Worm (Caenorhabditis elegans) whole organism, L2 larva: ENCODE results near the gene F31B9.4.

Experiments
- C34F6.9 ChIP-seq: fragments of 150-350 bp; optimal IDR thresholded peaks from 2 replicates; lab custom pipeline; 2014; ENCODE audit warnings: missing biosample characterization, missing genetic modification characterization
- F13H6.1 ChIP-seq: sonication (generic microtip); optimal IDR thresholded peaks from 2 replicates; lab custom pipeline; 2016; ENCODE audit warnings: missing genetic modification characterization, missing compliant biosample characterization
- R02D3.7 ChIP-seq: fragments of 150-350 bp; optimal IDR thresholded peaks from 2 replicates; lab custom pipeline; 2014; ENCODE audit warnings: missing biosample characterization, missing genetic modification characterization
- Y55F3AM.14 ChIP-seq: fragments of 200-800 bp; sonication (Bioruptor generic); optimal IDR thresholded peaks from 2 replicates; lab custom pipeline; 2018; ENCODE audit warnings: mild to moderate bottlenecking, missing genetic modification characterization, missing compliant biosample characterization
- ZK546.5 ChIP-seq: sonication (generic microtip); optimal IDR thresholded peaks from 2 replicates; lab custom pipeline; 2017; ENCODE audit warnings: missing biosample characterization, missing genetic modification characterization
- alr-1 ChIP-seq: fragments of 150-350 bp; optimal IDR thresholded peaks from 2 replicates; lab custom pipeline; 2014; ENCODE audit warnings: missing biosample characterization, missing genetic modification characterization
- aly-2 ChIP-seq: fragments of 150-350 bp; optimal IDR thresholded peaks from 2 replicates; lab custom pipeline; 2014; ENCODE audit warnings: missing biosample characterization, missing genetic modification characterization
- ama-1 ChIP-seq: fragments of 150-350 bp; optimal IDR thresholded peaks from 2 replicates; lab custom pipeline; 2018; ENCODE audit warnings: inconsistent platforms
- ceh-82 ChIP-seq: fragments of 150-350 bp; optimal IDR thresholded peaks from 2 replicates; lab custom pipeline; 2014; ENCODE audit warnings: missing biosample characterization, missing genetic modification characterization
- crh-2 ChIP-seq: sonication (generic microtip); optimal IDR thresholded peaks from 2 replicates; lab custom pipeline; 2017; ENCODE audit warnings: missing biosample characterization, missing genetic modification characterization
- dmd-4 ChIP-seq: sonication (generic microtip); optimal IDR thresholded peaks from 2 replicates; lab custom pipeline; 2017; ENCODE audit warnings: missing biosample characterization, missing genetic modification characterization
- elt-1 ChIP-seq: fragments of 150-350 bp; optimal IDR thresholded peaks from 2 replicates; lab custom pipeline; 2014; ENCODE audit warnings: missing biosample characterization, missing genetic modification characterization
- elt-3 ChIP-seq: sonication (generic microtip); optimal IDR thresholded peaks from 2 replicates; lab custom pipeline; 2017; ENCODE audit warnings: missing biosample characterization, missing genetic modification characterization
- fos-1 ChIP-seq: fragments of 150-350 bp; optimal IDR thresholded peaks from 2 replicates; lab custom pipeline; 2014; ENCODE audit warnings: missing biosample characterization, missing genetic modification characterization
- gmeb-1 ChIP-seq: fragments of 150-350 bp; optimal IDR thresholded peaks from 2 replicates; lab custom pipeline; 2014; ENCODE audit warnings: missing biosample characterization, missing genetic modification characterization
- lin-11 ChIP-seq: fragments of 150-350 bp; sonication (generic microtip); optimal IDR thresholded peaks from 2 replicates; lab custom pipeline; 2014; ENCODE audit warnings: missing biosample characterization, missing genetic modification characterization, inconsistent platforms, mixed read lengths
- lin-13 ChIP-seq: fragments of 150-350 bp; optimal IDR thresholded peaks from 2 replicates; lab custom pipeline; 2014; ENCODE audit warnings: missing biosample characterization, missing genetic modification reagents, missing genetic modification characterization
- lin-39 ChIP-seq: fragments of 150-350 bp; optimal IDR thresholded peaks from 2 replicates; lab custom pipeline; 2014; ENCODE audit warnings: missing biosample characterization, missing genetic modification reagents, missing genetic modification characterization
- lsy-2 ChIP-seq, 2 experiments: fragments of 150-350 bp in 1 of 2; sonication (generic microtip) in 1 of 2; optimal IDR thresholded peaks; 2 replicates each; lab custom pipeline; 2014 to 2017; ENCODE audit warnings: missing biosample characterization in 2 of 2, missing genetic modification characterization in 2 of 2
- mab-5 ChIP-seq: fragments of 150-350 bp; optimal IDR thresholded peaks from 2 replicates; lab custom pipeline; 2014; ENCODE audit warnings: missing biosample characterization, missing genetic modification characterization
- mbf-1 ChIP-seq: sonication (generic microtip); optimal IDR thresholded peaks from 2 replicates; lab custom pipeline; 2017; ENCODE audit warnings: missing biosample characterization, missing genetic modification characterization
- mdl-1 ChIP-seq, 2 experiments: fragments of 150-350 bp in 1 of 2; sonication (generic microtip) in 1 of 2; optimal IDR thresholded peaks; 2 replicates each; lab custom pipeline; 2017; ENCODE audit warnings: missing biosample characterization in 2 of 2, missing genetic modification characterization in 2 of 2
- nhr-11 ChIP-seq: fragments of 150-350 bp; optimal IDR thresholded peaks from 2 replicates; lab custom pipeline; 2014; ENCODE audit warnings: missing biosample characterization, missing genetic modification characterization
- nhr-12 ChIP-seq: fragments of 150-350 bp; optimal IDR thresholded peaks from 2 replicates; lab custom pipeline; 2014; ENCODE audit warnings: missing biosample characterization, missing genetic modification characterization
- nhr-129 ChIP-seq: fragments of 150-350 bp; optimal IDR thresholded peaks from 2 replicates; lab custom pipeline; 2014; ENCODE audit warnings: missing biosample characterization, missing genetic modification characterization
- nhr-23 ChIP-seq: fragments of 150-350 bp; optimal IDR thresholded peaks from 2 replicates; lab custom pipeline; 2014; ENCODE audit warnings: missing biosample characterization, missing genetic modification reagents, missing genetic modification characterization
- nhr-25 ChIP-seq: fragments of 150-350 bp; sonication (generic microtip); optimal IDR thresholded peaks from 3 replicates; lab custom pipeline; 2014; ENCODE audit warnings: missing biosample characterization, missing genetic modification characterization
- nhr-6 ChIP-seq: fragments of 150-350 bp; optimal IDR thresholded peaks from 2 replicates; lab custom pipeline; 2014; ENCODE audit warnings: missing biosample characterization, missing genetic modification characterization
- peb-1 ChIP-seq: fragments of 150-350 bp; optimal IDR thresholded peaks from 2 replicates; lab custom pipeline; 2014; ENCODE audit warnings: missing biosample characterization, missing genetic modification characterization
- skn-1 ChIP-seq: sonication (generic microtip); optimal IDR thresholded peaks from 2 replicates; lab custom pipeline; 2017; ENCODE audit warnings: missing biosample characterization, missing genetic modification characterization
- sma-3 ChIP-seq: sonication (generic microtip); optimal IDR thresholded peaks from 2 replicates; lab custom pipeline; 2016; ENCODE audit warnings: missing genetic modification reagents, missing genetic modification characterization, missing compliant biosample characterization
- sma-9 ChIP-seq, 2 experiments: fragments of 150-350 bp in 1 of 2; sonication (generic microtip) in 1 of 2; optimal IDR thresholded peaks; 2 replicates each; lab custom pipeline; 2014 to 2016; ENCODE audit warnings: missing genetic modification characterization in 2 of 2, mild to moderate bottlenecking in 1 of 2, missing biosample characterization in 1 of 2, missing compliant biosample characterization in 1 of 2, missing genetic modification reagents in 1 of 2, moderate library complexity in 1 of 2
- unc-39 ChIP-seq: fragments of 150-350 bp; optimal IDR thresholded peaks from 2 replicates; lab custom pipeline; 2014; ENCODE audit warnings: missing biosample characterization, missing genetic modification characterization
- unc-55 ChIP-seq: fragments of 150-350 bp; sonication (generic microtip); optimal IDR thresholded peaks from 3 replicates; lab custom pipeline; 2014; ENCODE audit warnings: missing biosample characterization, missing genetic modification reagents, missing genetic modification characterization
- unc-62 ChIP-seq: fragments of 150-350 bp; optimal IDR thresholded peaks from 2 replicates; lab custom pipeline; 2014; ENCODE audit warnings: missing biosample characterization, missing genetic modification reagents, missing genetic modification characterization
- zag-1 ChIP-seq: fragments of 150-350 bp; optimal IDR thresholded peaks from 2 replicates; lab custom pipeline; 2014; ENCODE audit warnings: missing biosample characterization, missing genetic modification characterization
- ztf-1 ChIP-seq: fragments of 200-800 bp; sonication (Bioruptor generic); conservative IDR thresholded peaks from 2 replicates; pipeline ENCODE4 v1.3.6; 2022; ENCODE audit warnings: missing genetic modification characterization, missing compliant biosample characterization
- ztf-11 ChIP-seq: sonication (generic microtip); optimal IDR thresholded peaks from 2 replicates; lab custom pipeline; 2017; ENCODE audit warnings: missing biosample characterization, missing genetic modification characterization

The F31B9.4 gene

DNA sequence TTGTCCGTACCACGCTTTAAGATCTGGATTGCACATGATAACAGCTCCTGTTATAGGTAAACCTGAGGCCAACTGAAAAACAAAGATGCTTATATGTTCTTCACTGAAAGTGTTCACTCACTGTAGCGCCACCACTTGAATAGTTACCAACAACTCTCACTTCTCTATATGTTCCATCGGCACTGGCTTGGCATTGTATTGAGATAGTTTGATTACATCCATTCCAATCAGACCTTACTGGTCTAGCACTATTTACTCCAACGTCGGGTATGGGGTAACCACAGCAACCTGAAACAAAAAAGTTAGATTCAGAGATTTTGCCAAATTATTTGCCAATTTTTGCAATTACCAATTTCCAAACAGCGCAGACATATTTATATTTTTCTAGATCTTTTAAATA lies 1.1 kb downstream of the F31B9.4 start:
- TF ChIP-seq F13H6.1 (tag; lab: Kevin White, UChicago) = no peak
- TF ChIP-seq lin-39 = no peak
- no peak for TF ChIP-seq lin-13 (GFP tag; lab: Kevin White, UChicago)
- TF ChIP-seq aly-2 (tag; lab: Kevin White, UChicago) = no peak
- TF ChIP-seq ZK546.5 = no peak
- no peak for TF ChIP-seq nhr-12
- no peak for TF ChIP-seq ceh-82 (tag; lab: Kevin White, UChicago)
- TF ChIP-seq R02D3.7 (tag; lab: Kevin White, UChicago) = no peak
- TF ChIP-seq, all 48 proteins: peak for 0

DNA sequence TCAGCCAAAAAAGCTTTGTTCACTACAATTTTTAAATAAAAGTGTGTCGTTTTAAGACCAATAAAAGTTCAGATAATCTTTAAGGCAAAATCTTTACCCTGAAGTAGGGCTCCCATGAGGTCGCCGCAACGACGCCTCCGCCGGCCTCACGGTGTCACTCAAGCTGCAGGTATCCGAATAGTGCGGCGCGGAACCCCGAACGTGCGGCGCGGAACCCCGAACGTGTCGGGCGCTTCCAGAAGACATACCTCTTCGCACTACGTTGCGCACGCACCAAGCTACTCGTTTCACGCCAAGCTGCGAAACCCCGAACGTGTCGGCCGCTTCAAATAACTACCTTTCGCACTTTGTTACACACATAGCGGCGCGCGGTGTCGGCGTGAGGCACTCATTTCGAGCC lies 4.1 kb downstream of the F31B9.4 start:
- no peak for TF ChIP-seq R02D3.7 (tag; lab: Kevin White, UChicago)
- TF ChIP-seq unc-62 (GFP tag; lab: Kevin White, UChicago) = no peak
- TF ChIP-seq fos-1 (tag; lab: Kevin White, UChicago) = no peak
- no peak for TF ChIP-seq nhr-23 (tag; lab: Kevin White, UChicago)
- no peak for TF ChIP-seq skn-1 (tag; lab: Kevin White, UChicago)
- no peak for TF ChIP-seq nhr-12
- no peak for TF ChIP-seq nhr-6 (tag; lab: Kevin White, UChicago)
- TF ChIP-seq lin-11 = no peak

DNA sequence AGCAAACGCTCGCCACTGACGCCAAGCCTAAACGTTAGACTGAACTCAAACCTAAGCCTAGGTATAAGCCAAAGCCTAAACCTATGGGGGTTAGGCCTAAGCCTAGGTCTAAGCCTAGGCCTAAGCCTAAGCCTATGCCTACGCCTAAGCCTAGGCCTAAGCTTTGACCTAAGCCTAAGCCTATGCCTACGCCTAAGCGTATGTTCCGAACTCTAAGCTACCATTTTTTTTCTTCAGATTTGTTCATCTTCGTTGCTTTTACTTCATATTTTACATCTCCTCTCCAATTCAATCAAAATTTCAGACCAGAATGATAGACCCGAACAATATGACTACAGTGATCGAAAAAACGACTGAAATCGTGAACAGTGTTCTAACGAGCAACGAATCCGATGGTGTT lies 6.6 kb downstream of the F31B9.4 start, which contains the start of gene npr-33:
TSS of gene npr-33 (plus strand) at position 301 of the 400 bp plus-strand sequence.
- TF ChIP-seq nhr-129 (tag; lab: Kevin White, UChicago) (no peak), lin-11 (no peak), gmeb-1 (no peak), C34F6.9 (no peak), alr-1 (tag; lab: Kevin White, UChicago) (no peak), F13H6.1 (tag; lab: Kevin White, UChicago) (no peak), nhr-25 (no peak), lsy-2 (tag; optimal IDR thresholded peaks at IDR 0.05; lab: Kevin White, UChicago) (no peak), dmd-4 (tag; lab: Kevin White, UChicago) (no peak), nhr-6 (tag; lab: Kevin White, UChicago) (no peak), unc-55 (no peak), nhr-23 (tag; lab: Kevin White, UChicago) (no peak), ztf-1 (GFP tag; lab: Robert Waterston, UW) (no peak), Y55F3AM.14 (no peak), zag-1 (tag; lab: Kevin White, UChicago) (no peak), elt-3 (tag; lab: Kevin White, UChicago) (no peak), R02D3.7 (tag; lab: Kevin White, UChicago) (no peak), ZK546.5 (no peak), elt-1 (tag; lab: Kevin White, UChicago) (no peak), mbf-1 (tag; lab: Kevin White, UChicago) (no peak)
- TF ChIP-seq, all 48 proteins: peak for 0

DNA sequence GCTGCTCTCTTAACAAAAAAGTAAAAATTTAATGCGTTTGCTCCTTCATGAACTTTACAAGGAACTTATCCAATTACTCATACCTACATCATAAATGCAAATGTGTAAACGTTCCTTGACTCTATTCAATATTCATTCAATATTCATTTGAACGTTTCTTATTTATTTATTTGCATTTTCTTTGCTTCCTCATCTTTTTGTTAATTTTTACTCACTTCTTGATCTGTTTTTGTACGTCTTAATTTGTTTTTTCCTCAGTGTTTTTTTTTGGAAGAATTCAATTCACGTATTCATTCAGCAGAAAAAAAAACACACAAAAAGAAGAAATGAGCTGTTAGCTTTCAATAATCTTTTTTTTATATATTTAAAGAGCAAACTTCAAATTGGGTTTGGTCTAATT lies 14.1 kb downstream of the F31B9.4 start:
- TF ChIP-seq sma-9 (GFP tag; optimal IDR thresholded peaks at IDR 0.05; lab: Kevin White, UChicago) = no peak
- TF ChIP-seq sma-9 (tag; optimal IDR thresholded peaks at IDR 0.05; lab: Kevin White, UChicago) = no peak
- no peak for TF ChIP-seq ztf-1 (GFP tag; lab: Robert Waterston, UW)
- no peak for TF ChIP-seq mdl-1 (tag; optimal IDR thresholded peaks at IDR 0.05; lab: Kevin White, UChicago)
- no peak for TF ChIP-seq elt-1 (tag; lab: Kevin White, UChicago)
- no peak for TF ChIP-seq nhr-11 (tag; lab: Kevin White, UChicago)
- no peak for TF ChIP-seq lin-11
- TF ChIP-seq peb-1 (tag; lab: Kevin White, UChicago) = no peak
- TF ChIP-seq ztf-11 (tag; lab: Kevin White, UChicago) = no peak
- no peak for TF ChIP-seq R02D3.7 (tag; lab: Kevin White, UChicago)
- no peak for TF ChIP-seq crh-2 (tag; lab: Kevin White, UChicago)
- no peak for TF ChIP-seq nhr-12

DNA sequence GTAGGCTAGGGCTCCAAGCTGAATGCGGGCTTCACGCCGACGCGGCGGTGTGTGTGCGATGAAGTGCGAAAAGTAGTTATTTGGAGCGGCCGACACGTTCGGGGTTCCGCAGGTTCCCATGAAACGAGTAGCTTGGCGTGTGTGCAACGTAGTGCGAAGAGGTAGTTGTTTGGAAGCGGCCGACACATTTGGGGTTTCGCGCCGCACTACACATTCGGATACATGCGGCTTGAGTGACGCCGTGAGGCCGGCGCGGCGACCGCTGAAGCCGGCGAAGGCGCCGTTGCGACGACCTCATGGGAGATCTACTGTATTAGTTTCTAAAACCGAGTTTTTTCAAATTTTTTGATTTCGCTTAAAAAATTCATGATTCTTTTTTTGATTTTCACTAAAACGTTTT lies 15.7 kb downstream of the F31B9.4 start:
- TF ChIP-seq unc-62 (GFP tag; lab: Kevin White, UChicago) (no peak), sma-3 (GFP tag; lab: Kevin White, UChicago) (no peak), mab-5 (tag; lab: Kevin White, UChicago) (no peak), lin-11 (no peak), Y55F3AM.14 (no peak), ztf-1 (GFP tag; lab: Robert Waterston, UW) (no peak), peb-1 (tag; lab: Kevin White, UChicago) (no peak), R02D3.7 (tag; lab: Kevin White, UChicago) (no peak), crh-2 (tag; lab: Kevin White, UChicago) (no peak), nhr-6 (tag; lab: Kevin White, UChicago) (no peak), gmeb-1 (no peak), alr-1 (tag; lab: Kevin White, UChicago) (no peak), aly-2 (tag; lab: Kevin White, UChicago) (no peak), elt-3 (tag; lab: Kevin White, UChicago) (no peak), lin-13 (GFP tag; lab: Kevin White, UChicago) (no peak), dmd-4 (tag; lab: Kevin White, UChicago) (no peak), nhr-11 (tag; lab: Kevin White, UChicago) (no peak), unc-39 (no peak), ama-1 (no peak)
